Worm (Caenorhabditis elegans) whole organism, L4 larva: ENCODE results near the gene kin-20.

Source experiments
- D1046.2 ChIP-seq: fragments of 200-800 bp; sonication (Bioruptor generic); IDR thresholded peaks from 2 replicates; pipeline ENCODE4 v1.3.6; 2022; ENCODE audit warnings: missing genetic modification characterization, missing compliant biosample characterization
- ZK546.5 ChIP-seq, 2 experiments: sonication (generic microtip); optimal IDR thresholded peaks; 2 replicates each; lab custom pipeline; 2017; ENCODE audit warnings: missing biosample characterization in 2 of 2, missing genetic modification characterization in 2 of 2
- jun-1 ChIP-seq: fragments of 150-350 bp; optimal IDR thresholded peaks from 2 replicates; lab custom pipeline; 2014; ENCODE audit warnings: missing biosample characterization, missing genetic modification reagents, missing genetic modification characterization
- mxl-2 ChIP-seq: fragments of 200-800 bp; sonication (Bioruptor generic); conservative IDR thresholded peaks from 2 replicates; pipeline ENCODE4 v1.3.6; 2022; ENCODE audit warnings: missing genetic modification reagents, missing genetic modification characterization, missing compliant biosample characterization
- pqm-1 ChIP-seq: sonication (generic microtip); optimal IDR thresholded peaks from 2 replicates; lab custom pipeline; 2017; ENCODE audit warnings: missing biosample characterization, missing genetic modification characterization

DNA sequence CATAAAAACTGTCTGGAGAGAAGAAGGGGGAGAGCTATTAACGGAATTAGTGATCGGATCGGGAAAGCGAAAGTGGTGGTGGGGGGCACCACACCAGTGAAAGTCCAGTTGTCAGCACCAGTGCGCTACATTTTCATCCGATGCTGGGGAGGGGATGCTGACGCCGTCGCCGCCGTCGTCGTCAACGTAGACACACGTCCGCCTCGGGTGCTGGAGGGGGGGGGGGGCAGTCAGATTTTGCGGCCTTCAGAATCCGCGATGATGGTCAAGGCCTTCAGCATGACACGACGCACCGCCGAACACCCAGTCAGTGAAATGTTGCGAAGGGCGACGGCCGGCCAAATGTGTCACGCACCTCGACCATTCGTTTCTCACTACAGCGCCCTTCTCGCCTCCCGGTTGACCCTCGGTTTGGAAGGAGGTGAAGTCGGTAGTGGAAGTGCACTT, 32.8 kb upstream of the kin-20 start:
- TF ChIP-seq pqm-1 (tag; lab: Kevin White, UChicago) (no peak), ZK546.5 (tag; optimal IDR thresholded peaks at IDR 0.05; lab: Kevin White, UChicago) (no peak), mxl-2 (GFP tag; lab: Robert Waterston, UW) (no peak), D1046.2 (no peak), jun-1 (tag; lab: Kevin White, UChicago) (no peak)
